Worm (Caenorhabditis elegans) whole organism, early embryonic: ENCODE results near the gene npp-8.
A peak's percentile ranks its signal among the peaks of the same experiment; 100 is the strongest.

Experiments
- ceh-36 ChIP-seq: sonication (generic microtip); optimal IDR thresholded peaks from 2 replicates; lab custom pipeline; 2016; ENCODE audit warnings: missing genetic modification characterization, inconsistent platforms, missing compliant biosample characterization
- tbx-11 ChIP-seq: fragments of 200-800 bp; sonication (Bioruptor generic); IDR thresholded peaks from 2 replicates; pipeline ENCODE4 v1.3.6; 2022; ENCODE audit warnings: missing genetic modification characterization, missing compliant biosample characterization

ce11 chrIV:1632593-1632992, 37.0 kb upstream of the npp-8 start:
- peak; percentile 78 for TF ChIP-seq ceh-36 (tag; lab: Kevin White, UChicago)
- TF ChIP-seq tbx-11: no peak
